Worm (Caenorhabditis elegans): ENCODE results near the gene Y73F8A.10.

DNA sequence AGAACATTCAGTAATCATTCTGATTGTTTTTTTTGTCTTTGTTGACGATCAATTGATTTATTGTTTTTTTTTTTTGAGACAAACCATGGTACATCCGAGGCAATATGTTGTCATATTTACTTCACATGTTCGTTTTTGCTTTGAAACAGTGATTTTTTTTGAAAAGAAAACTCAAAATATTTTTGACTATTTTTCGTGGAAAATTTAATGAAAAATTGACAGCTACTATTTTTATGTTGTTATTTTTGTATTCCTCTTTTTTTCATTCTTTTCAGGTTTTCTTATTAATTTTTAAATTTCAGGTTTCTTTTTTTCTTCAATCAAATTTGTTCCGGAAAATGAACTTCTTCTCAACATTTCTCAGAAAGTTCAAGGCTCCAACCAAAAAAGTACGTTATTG lies 48.5 kb upstream of the Y73F8A.10 start, which contains the start of gene Y73F8A.36:
- no peak for TF ChIP-seq blmp-1 (tag; optimal IDR thresholded peaks at IDR 0.05)
- no peak for TF ChIP-seq snpc-4 (tag; optimal IDR thresholded peaks at IDR 0.05)
- no peak for TF ChIP-seq unc-62 (GFP tag; optimal IDR thresholded peaks at IDR 0.05)
- TF ChIP-seq nhr-76 (tag; optimal IDR thresholded peaks at IDR 0.05), result no peak
- no peak for TF ChIP-seq lin-32 (GFP tag; optimal IDR thresholded peaks at IDR 0.05)
- TF ChIP-seq elt-1 (tag; optimal IDR thresholded peaks at IDR 0.05; ENCODE audit: borderline replicate concordance, insufficient read depth), result no peak
- no peak for TF ChIP-seq ceh-39 (tag; optimal IDR thresholded peaks at IDR 0.05)
- TF ChIP-seq drap-1 (GFP tag; optimal IDR thresholded peaks at IDR 0.05), result no peak
- TF ChIP-seq elt-3 (tag; optimal IDR thresholded peaks at IDR 0.05), result no peak
